Worm (Caenorhabditis elegans) whole organism, early embryonic: ENCODE data around the gene noca-2.

Source experiments
- B0310.2 ChIP-seq: sonication (generic microtip); optimal IDR thresholded peaks from 2 replicates; lab custom pipeline; 2016; ENCODE audit warnings: mild to moderate bottlenecking, missing genetic modification characterization, missing compliant biosample characterization
- F13C5.2 ChIP-seq: sonication (generic microtip); optimal IDR thresholded peaks from 2 replicates; lab custom pipeline; 2017; ENCODE audit warnings: mild to moderate bottlenecking, missing genetic modification characterization, inconsistent platforms, missing compliant biosample characterization
- aly-1 ChIP-seq: sonication (generic microtip); optimal IDR thresholded peaks from 2 replicates; lab custom pipeline; 2016; ENCODE audit warnings: missing genetic modification characterization, missing compliant biosample characterization
- ama-1 ChIP-seq: fragments of 150-350 bp; optimal IDR thresholded peaks from 2 replicates; lab custom pipeline; 2014
- ceh-36 ChIP-seq: sonication (generic microtip); optimal IDR thresholded peaks from 2 replicates; lab custom pipeline; 2016; ENCODE audit warnings: missing genetic modification characterization, inconsistent platforms, missing compliant biosample characterization
- ets-7 ChIP-seq: sonication (generic microtip); optimal IDR thresholded peaks from 2 replicates; lab custom pipeline; 2016; ENCODE audit warnings: missing genotype, missing genetic modification characterization, missing compliant biosample characterization
- flt-1 ChIP-seq: fragments of 200-800 bp; sonication (Bioruptor generic); IDR thresholded peaks from 2 replicates; pipeline ENCODE4 v1.3.6; 2022; ENCODE audit warnings: missing genetic modification characterization, missing compliant biosample characterization
- hmbx-1 ChIP-seq: sonication (generic microtip); optimal IDR thresholded peaks from 2 replicates; lab custom pipeline; 2016; ENCODE audit warnings: mild to moderate bottlenecking, missing genetic modification characterization, missing compliant biosample characterization
- hmg-4 ChIP-seq: fragments of 200-800 bp; sonication (Bioruptor generic); optimal IDR thresholded peaks from 2 replicates; lab custom pipeline; 2018; ENCODE audit warnings: mild to moderate bottlenecking, missing genetic modification characterization, missing compliant biosample characterization
- hnd-1 ChIP-seq: sonication (generic microtip); optimal IDR thresholded peaks from 2 replicates; lab custom pipeline; 2016; ENCODE audit warnings: missing genetic modification characterization, missing compliant biosample characterization
- pes-1 ChIP-seq: fragments of 200-800 bp; sonication (Bioruptor generic); IDR thresholded peaks from 2 replicates; pipeline ENCODE4 v1.3.6; 2022; ENCODE audit warnings: missing genetic modification reagents, missing genetic modification characterization, missing compliant biosample characterization
- sea-1 ChIP-seq: fragments of 200-800 bp; sonication (Bioruptor generic); conservative IDR thresholded peaks from 2 replicates; pipeline ENCODE4 v1.3.6; 2022; ENCODE audit warnings: missing genetic modification characterization, missing compliant biosample characterization
- tbx-11 ChIP-seq: fragments of 200-800 bp; sonication (Bioruptor generic); IDR thresholded peaks from 2 replicates; pipeline ENCODE4 v1.3.6; 2022; ENCODE audit warnings: missing genetic modification characterization, missing compliant biosample characterization
- tra-4 ChIP-seq: sonication (generic microtip); optimal IDR thresholded peaks from 2 replicates; lab custom pipeline; 2017; ENCODE audit warnings: missing genetic modification characterization, missing compliant biosample characterization

The noca-2 gene

DNA sequence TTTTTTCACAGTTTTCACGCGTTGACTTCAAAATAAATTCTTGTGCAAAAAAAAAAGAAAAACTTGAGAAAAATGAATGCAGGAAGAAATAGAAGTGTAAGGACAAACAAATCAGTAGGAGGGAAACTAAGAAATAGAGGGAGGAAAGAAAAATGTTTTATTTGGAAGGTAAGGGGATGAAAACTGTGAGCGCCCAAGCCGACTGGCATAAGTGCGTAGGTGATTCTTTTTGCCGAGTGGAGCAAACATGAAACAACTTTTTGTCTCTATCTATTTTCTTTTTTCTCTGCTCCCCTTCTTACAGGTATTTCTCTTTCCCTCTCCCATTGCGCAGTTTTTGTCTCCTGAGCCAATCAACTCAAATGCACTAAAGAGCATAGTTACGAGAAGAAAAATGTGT lies 51.8 kb downstream of the noca-2 start:
- TF ChIP-seq ceh-36 (no peak), hmbx-1 (tag; lab: Kevin White, UChicago) (no peak), sea-1 (GFP tag; lab: Robert Waterston, UW) (no peak)

DNA sequence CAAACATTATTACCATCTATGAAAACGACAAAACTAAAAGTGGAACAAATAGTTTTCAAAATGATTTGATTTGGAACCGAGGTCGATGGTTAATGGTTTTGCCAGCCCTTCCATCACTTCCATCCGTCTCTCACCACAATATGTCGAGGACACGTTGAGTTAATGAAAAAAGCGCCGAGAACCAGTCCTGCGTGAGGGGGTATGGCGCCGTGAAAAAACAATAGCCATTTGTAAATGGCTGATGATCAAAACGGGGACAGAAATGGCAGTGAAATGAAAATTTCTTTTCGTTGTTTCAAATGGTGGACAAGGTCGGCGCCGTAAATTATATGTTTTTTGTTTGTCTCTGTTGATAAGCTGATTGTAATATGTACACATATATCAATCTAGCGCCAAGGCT lies 53.1 kb downstream of the noca-2 start:
- TF ChIP-seq pes-1 (GFP tag; lab: Robert Waterston, UW) (no peak), hmbx-1 (tag; lab: Kevin White, UChicago) (no peak), hnd-1 (tag; lab: Kevin White, UChicago) (no peak), ceh-36 (no peak), hmg-4 (GFP tag; lab: Kevin White, UChicago) (no peak), aly-1 (tag; lab: Kevin White, UChicago) (no peak), tra-4 (tag; lab: Kevin White, UChicago) (no peak), B0310.2 (tag; lab: Kevin White, UChicago) (no peak), F13C5.2 (no peak), flt-1 (no peak), tbx-11 (no peak), ama-1 (lab: Kevin White, UChicago) (no peak), ets-7 (tag; lab: Kevin White, UChicago) (no peak)
